Worm (Caenorhabditis elegans) whole organism, L1 larva: ENCODE measurements around the gene ZK1307.1.

Experiments used
- aha-1 ChIP-seq: fragments of 150-350 bp; optimal IDR thresholded peaks from 2 replicates; lab custom pipeline; 2014; ENCODE audit warnings: missing biosample characterization, missing genetic modification characterization
- aly-2 ChIP-seq: fragments of 150-350 bp; optimal IDR thresholded peaks from 2 replicates; lab custom pipeline; 2014; ENCODE audit warnings: missing biosample characterization, missing genetic modification characterization
- dpl-1 ChIP-seq, 3 experiments: fragments of 150-350 bp in 2 of 3; sonication (generic microtip) in 1 of 3; optimal IDR thresholded peaks; 2 replicates each; lab custom pipeline; 2014 to 2017; ENCODE audit warnings: missing biosample characterization in 3 of 3, missing genetic modification characterization in 3 of 3, missing genetic modification reagents in 3 of 3
- mep-1 ChIP-seq: fragments of 150-350 bp; optimal IDR thresholded peaks from 2 replicates; lab custom pipeline; 2014; ENCODE audit warnings: missing biosample characterization, missing genetic modification characterization
- nhr-28 ChIP-seq: fragments of 150-350 bp; optimal IDR thresholded peaks from 2 replicates; lab custom pipeline; 2014; ENCODE audit warnings: missing biosample characterization, missing genetic modification characterization
- sox-4 ChIP-seq: sonication (generic microtip); optimal IDR thresholded peaks from 2 replicates; lab custom pipeline; 2016; ENCODE audit warnings: missing genetic modification characterization, missing compliant biosample characterization
- tbx-2 ChIP-seq: sonication (generic microtip); optimal IDR thresholded peaks from 2 replicates; lab custom pipeline; 2016; ENCODE audit warnings: missing genetic modification characterization, missing compliant biosample characterization
- unc-62 ChIP-seq: fragments of 150-350 bp; optimal IDR thresholded peaks from 2 replicates; lab custom pipeline; 2014; ENCODE audit warnings: missing biosample characterization, missing genetic modification reagents, missing genetic modification characterization
- ztf-11 ChIP-seq, 2 experiments: sonication (generic microtip); optimal IDR thresholded peaks; 2 replicates each; lab custom pipeline; 2016 to 2017; ENCODE audit warnings: missing genetic modification characterization in 2 of 2, missing biosample characterization in 1 of 2, missing compliant biosample characterization in 1 of 2
- ztf-4 ChIP-seq: fragments of 150-350 bp; optimal IDR thresholded peaks from 2 replicates; lab custom pipeline; 2014; ENCODE audit warnings: missing biosample characterization, missing genetic modification characterization

DNA sequence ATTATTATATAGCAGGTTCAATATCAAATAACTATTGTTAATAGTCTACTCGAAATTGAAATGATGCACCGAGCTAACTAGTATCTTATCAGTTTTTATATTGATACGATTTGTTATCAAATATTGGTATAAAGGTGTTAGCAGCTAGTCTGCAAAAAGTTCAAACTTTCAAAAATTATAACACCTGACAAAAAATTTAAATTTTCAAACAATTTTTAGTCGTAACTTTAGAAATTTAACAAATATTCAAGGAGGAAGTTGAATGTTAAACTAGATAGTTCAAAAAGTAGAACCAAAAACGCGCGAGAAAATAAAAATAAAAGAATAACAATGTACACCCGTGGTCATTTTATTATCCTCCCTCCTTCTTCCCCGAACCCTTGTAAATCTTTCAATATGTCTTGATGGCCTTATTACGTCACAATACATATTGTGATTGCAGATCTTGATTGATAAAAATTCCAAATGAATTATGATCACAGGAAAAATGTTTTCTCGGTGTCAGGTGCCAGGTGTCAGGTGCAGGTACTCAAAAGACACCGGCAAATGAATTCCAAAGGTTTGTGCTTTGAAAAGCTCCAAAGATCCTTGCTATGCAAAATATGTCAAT, at the start of gene ZK1307.1:
- TF ChIP-seq mep-1 (tag; lab: Kevin White, UChicago) (no peak), aly-2 (tag; lab: Kevin White, UChicago) (no peak), sox-4 (tag; lab: Kevin White, UChicago) (no peak), ztf-11 (tag; optimal IDR thresholded peaks at IDR 0.05; lab: Kevin White, UChicago) (no peak), tbx-2 (tag; lab: Kevin White, UChicago) (no peak), ztf-4 (no peak), aha-1 (tag; lab: Kevin White, UChicago) (no peak), unc-62 (GFP tag; lab: Kevin White, UChicago) (no peak), dpl-1 (GFP tag; optimal IDR thresholded peaks at IDR 0.05; lab: Kevin White, UChicago) (no peak), nhr-28 (no peak)
